Worm (Caenorhabditis elegans) whole organism, L4 larva: ENCODE results near the gene anp-1.

Experiments used
- F26F4.8 ChIP-seq: fragments of 200-800 bp; sonication (Bioruptor generic); conservative IDR thresholded peaks from 2 replicates; pipeline ENCODE4 v1.3.6; 2022; ENCODE audit warnings: missing genetic modification characterization, missing compliant biosample characterization
- F49E8.2 ChIP-seq: sonication (generic microtip); optimal IDR thresholded peaks from 2 replicates; lab custom pipeline; 2016; ENCODE audit warnings: missing compliant biosample characterization, mild to moderate bottlenecking, missing genetic modification characterization, borderline replicate concordance
- Y48G9A.11 ChIP-seq: fragments of 200-800 bp; sonication (Bioruptor generic); IDR thresholded peaks from 2 replicates; pipeline ENCODE4 v1.3.6; 2022; ENCODE audit warnings: missing genetic modification reagents, missing genetic modification characterization, missing compliant biosample characterization
- Y75B8A.6 ChIP-seq: fragments of 200-800 bp; sonication (Bioruptor generic); IDR thresholded peaks from 2 replicates; pipeline ENCODE4 v1.3.6; 2022; ENCODE audit warnings: missing genetic modification reagents, missing genetic modification characterization, missing compliant biosample characterization
- aly-2 ChIP-seq: sonication (generic microtip); optimal IDR thresholded peaks from 2 replicates; lab custom pipeline; 2018; ENCODE audit warnings: missing biosample characterization, missing genetic modification characterization
- arid-1 ChIP-seq: fragments of 200-800 bp; sonication (Bioruptor generic); conservative IDR thresholded peaks from 2 replicates; pipeline ENCODE4 v1.3.6; 2022; ENCODE audit warnings: missing genetic modification reagents, missing genetic modification characterization, missing compliant biosample characterization
- daf-16 ChIP-seq, 3 experiments: sonication (generic microtip); optimal IDR thresholded peaks; 2 replicates each; lab custom pipeline; 2016 to 2017; ENCODE audit warnings: missing genetic modification characterization in 3 of 3, missing genetic modification reagents in 3 of 3, mild to moderate bottlenecking in 2 of 3, missing compliant biosample characterization in 2 of 3, missing biosample characterization in 1 of 3, moderate library complexity in 1 of 3
- daf-8 ChIP-seq: fragments of 200-800 bp; sonication (Bioruptor generic); IDR thresholded peaks from 2 replicates; pipeline ENCODE4 v1.3.6; 2022; ENCODE audit warnings: missing genetic modification characterization, missing compliant biosample characterization
- dmd-8 ChIP-seq: fragments of 200-800 bp; sonication (Bioruptor generic); IDR thresholded peaks from 2 replicates; pipeline ENCODE4 v1.3.6; 2022; ENCODE audit warnings: missing genetic modification characterization, missing compliant biosample characterization
- dve-1 ChIP-seq: sonication (generic microtip); optimal IDR thresholded peaks from 2 replicates; lab custom pipeline; 2017; ENCODE audit warnings: antibody characterized with exemption, mild to moderate bottlenecking, missing genetic modification characterization, missing compliant biosample characterization; ENCODE audit not compliant: insufficient read depth
- gei-8 ChIP-seq: fragments of 200-800 bp; sonication (Bioruptor generic); optimal IDR thresholded peaks from 2 replicates; lab custom pipeline; 2018; ENCODE audit warnings: mild to moderate bottlenecking, missing genetic modification characterization, missing compliant biosample characterization
- hlh-30 ChIP-seq: sonication (generic microtip); optimal IDR thresholded peaks from 2 replicates; lab custom pipeline; 2017; ENCODE audit warnings: antibody characterized with exemption, mild to moderate bottlenecking, missing genetic modification characterization, missing compliant biosample characterization; ENCODE audit not compliant: insufficient read depth
- jun-1 ChIP-seq: fragments of 150-350 bp; optimal IDR thresholded peaks from 2 replicates; lab custom pipeline; 2014; ENCODE audit warnings: missing biosample characterization, missing genetic modification reagents, missing genetic modification characterization
- lim-7 ChIP-seq: fragments of 200-800 bp; sonication (Bioruptor generic); IDR thresholded peaks from 2 replicates; pipeline ENCODE4 v1.3.6; 2022; ENCODE audit warnings: missing genetic modification characterization, missing compliant biosample characterization
- lin-38 ChIP-seq: fragments of 200-800 bp; sonication (Bioruptor generic); IDR thresholded peaks from 2 replicates; pipeline ENCODE4 v1.3.6; 2022; ENCODE audit warnings: missing genetic modification reagents, missing genetic modification characterization, missing compliant biosample characterization
- lin-39 ChIP-seq: fragments of 150-350 bp; optimal IDR thresholded peaks from 2 replicates; lab custom pipeline; 2014; ENCODE audit warnings: missing biosample characterization, missing genetic modification reagents, missing genetic modification characterization
- lir-3 ChIP-seq: sonication (generic microtip); optimal IDR thresholded peaks from 2 replicates; lab custom pipeline; 2016; ENCODE audit warnings: mild to moderate bottlenecking, missing genetic modification characterization, missing compliant biosample characterization
- mdl-1 ChIP-seq, 2 experiments: fragments of 150-350 bp in 1 of 2; sonication (generic microtip) in 1 of 2; optimal IDR thresholded peaks; 2 replicates each; lab custom pipeline; 2014 to 2017; ENCODE audit warnings: missing biosample characterization in 2 of 2, missing genetic modification characterization in 2 of 2
- mep-1 ChIP-seq: fragments of 150-350 bp; sonication (generic microtip); optimal IDR thresholded peaks from 3 replicates; lab custom pipeline; 2014; ENCODE audit warnings: missing biosample characterization, missing genetic modification characterization
- nhr-11 ChIP-seq: fragments of 150-350 bp; optimal IDR thresholded peaks from 2 replicates; lab custom pipeline; 2014; ENCODE audit warnings: missing biosample characterization, missing genetic modification characterization
- nhr-28 ChIP-seq: fragments of 150-350 bp; optimal IDR thresholded peaks from 2 replicates; lab custom pipeline; 2014; ENCODE audit warnings: missing biosample characterization, missing genetic modification characterization
- nhr-6 ChIP-seq: fragments of 150-350 bp; optimal IDR thresholded peaks from 2 replicates; lab custom pipeline; 2014; ENCODE audit warnings: missing biosample characterization, missing genetic modification characterization
- nhr-77 ChIP-seq: fragments of 150-350 bp; optimal IDR thresholded peaks from 2 replicates; lab custom pipeline; 2014; ENCODE audit warnings: missing biosample characterization, missing genetic modification characterization
- pha-4 ChIP-seq, 2 experiments: fragments of 150-350 bp in 1 of 2; fragments of 200-800 bp in 1 of 2; sonication (Bioruptor generic) in 1 of 2; IDR thresholded peaks in 1 of 2; optimal IDR thresholded peaks in 1 of 2; 2 replicates each; pipeline versions ENCODE4 v1.3.6 to Lab custom; 2014 to 2022; ENCODE audit warnings: missing genetic modification characterization in 2 of 2, missing genetic modification reagents in 2 of 2, missing biosample characterization in 1 of 2, missing compliant biosample characterization in 1 of 2
- php-3 ChIP-seq: fragments of 200-800 bp; sonication (Bioruptor generic); IDR thresholded peaks from 2 replicates; pipeline ENCODE4 v1.3.6; 2022; ENCODE audit warnings: missing genetic modification reagents, missing genetic modification characterization, missing compliant biosample characterization
- snpc-1.2 ChIP-seq: fragments of 200-800 bp; sonication (Bioruptor generic); IDR thresholded peaks from 2 replicates; pipeline ENCODE4 v1.3.6; 2022; ENCODE audit warnings: missing genetic modification reagents, missing genetic modification characterization, missing compliant biosample characterization
- spr-1 ChIP-seq: sonication (generic microtip); optimal IDR thresholded peaks from 2 replicates; lab custom pipeline; 2016; ENCODE audit warnings: mild to moderate bottlenecking, missing genetic modification characterization, missing compliant biosample characterization
- spr-3 ChIP-seq: fragments of 200-800 bp; sonication (Bioruptor generic); optimal IDR thresholded peaks from 2 replicates; lab custom pipeline; 2018; ENCODE audit warnings: mild to moderate bottlenecking, missing genetic modification characterization, missing compliant biosample characterization
- unc-130 ChIP-seq: sonication (generic microtip); optimal IDR thresholded peaks from 2 replicates; lab custom pipeline; 2016; ENCODE audit warnings: missing genetic modification reagents, missing genetic modification characterization, missing compliant biosample characterization
- unc-62 ChIP-seq, 3 experiments: fragments of 150-350 bp in 1 of 3; sonication (generic microtip); optimal IDR thresholded peaks in 2 of 3; peaks in 1 of 3; 1 replicate in 1 of 3; 2 replicates in 2 of 3; lab custom pipeline; 2014 to 2017; ENCODE audit warnings: missing biosample characterization in 3 of 3, missing genetic modification characterization in 3 of 3, missing genetic modification reagents in 3 of 3, missing genotype in 1 of 3
- zag-1 ChIP-seq: fragments of 150-350 bp; optimal IDR thresholded peaks from 2 replicates; lab custom pipeline; 2014; ENCODE audit warnings: missing biosample characterization, missing genetic modification characterization
- zip-11 ChIP-seq: fragments of 200-800 bp; sonication (Bioruptor generic); IDR thresholded peaks from 2 replicates; pipeline ENCODE4 v1.3.6; 2022; ENCODE audit warnings: missing genetic modification characterization, missing compliant biosample characterization
- zip-2 ChIP-seq: fragments of 150-350 bp; optimal IDR thresholded peaks from 2 replicates; lab custom pipeline; 2014; ENCODE audit warnings: missing biosample characterization, missing genetic modification characterization
- ztf-7 ChIP-seq: fragments of 150-350 bp; optimal IDR thresholded peaks from 2 replicates; lab custom pipeline; 2014; ENCODE audit warnings: missing biosample characterization, missing genetic modification characterization

Gene anp-1

DNA sequence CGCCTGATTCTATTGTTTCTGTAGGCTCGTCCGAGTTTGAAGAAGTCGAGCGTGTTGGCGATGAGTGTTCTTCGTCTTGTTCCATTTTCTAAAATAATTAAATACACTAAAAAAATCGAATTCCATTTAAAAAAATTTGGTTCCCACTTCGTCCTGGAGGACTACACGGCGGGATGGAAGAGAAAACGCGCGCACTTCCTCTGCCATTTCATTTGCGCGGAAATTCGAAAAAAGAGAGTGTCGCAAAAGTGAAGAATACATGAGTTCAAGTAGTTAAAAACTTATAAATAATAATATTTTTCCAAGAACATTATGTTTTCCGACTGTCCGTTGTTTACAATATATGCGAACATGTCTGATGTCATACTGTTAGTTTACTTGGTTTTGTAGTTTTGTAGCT is 10.7 kb downstream of the anp-1 start, which contains the start of gene T07F10.3 (continued):
- TF ChIP-seq gei-8 (GFP tag; lab: Kevin White, UChicago): no peak
- TF ChIP-seq nhr-6 (tag; lab: Kevin White, UChicago): peak; percentile 97
- TF ChIP-seq daf-8 (GFP tag; lab: Robert Waterston, UW): no peak
- TF ChIP-seq lir-3: no peak
- TF ChIP-seq zag-1 (tag; lab: Kevin White, UChicago): no peak
- TF ChIP-seq nhr-11 (tag; lab: Kevin White, UChicago): peak; percentile 47
- TF ChIP-seq Y48G9A.11 (GFP tag; lab: Robert Waterston, UW): peak; percentile 88
- no peak for TF ChIP-seq Y75B8A.6 (GFP tag; lab: Robert Waterston, UW)
- TF ChIP-seq spr-3: peak; percentile 45
- no peak for TF ChIP-seq F26F4.8
- peak; percentile 93 for TF ChIP-seq unc-130 (GFP tag; lab: Kevin White, UChicago)
- no peak for TF ChIP-seq ztf-7 (tag; lab: Kevin White, UChicago)
- no peak for TF ChIP-seq mdl-1 (tag; optimal IDR thresholded peaks at IDR 0.05; lab: Kevin White, UChicago)
- TF ChIP-seq daf-16 (GFP tag; optimal IDR thresholded peaks at IDR 0.05; lab: Kevin White, UChicago): peak in 1 of 2 experiments; percentile 41
- TF ChIP-seq daf-16 (tag; optimal IDR thresholded peaks at IDR 0.05; lab: Kevin White, UChicago): peak; percentile 41
- TF ChIP-seq dmd-8 (GFP tag; lab: Robert Waterston, UW): no peak
- peak; percentile 58 for TF ChIP-seq arid-1
- no peak for TF ChIP-seq mep-1 (tag; lab: Kevin White, UChicago)
- no peak for TF ChIP-seq jun-1 (tag; lab: Kevin White, UChicago)

ce11 chrV:12870740-12871139 is 11.5 kb downstream of the anp-1 start:
- no peak for TF ChIP-seq lin-39
- TF ChIP-seq arid-1: no peak
- peak in 1 of 2 experiments; percentile 47 for TF ChIP-seq unc-62 (GFP tag; optimal IDR thresholded peaks at IDR 0.05 in 1 of 2; lab: Kevin White, UChicago)
- TF ChIP-seq unc-62 (tag; optimal IDR thresholded peaks at IDR 0.05; lab: Kevin White, UChicago): no peak
- no peak for TF ChIP-seq pha-4 (GFP tag; IDR thresholded peaks at IDR 0.05; lab: Robert Waterston, UW)
- no peak for TF ChIP-seq pha-4 (tag; optimal IDR thresholded peaks at IDR 0.05; lab: Kevin White, UChicago)
- no peak for TF ChIP-seq lin-38 (GFP tag; lab: Robert Waterston, UW)
- TF ChIP-seq lim-7 (GFP tag; lab: Robert Waterston, UW): no peak
- peak; percentile 13 for TF ChIP-seq nhr-28 (tag; lab: Kevin White, UChicago)
- TF ChIP-seq snpc-1.2 (GFP tag; lab: Robert Waterston, UW): no peak
- TF ChIP-seq dve-1 (tag; lab: Kevin White, UChicago): no peak
- no peak for TF ChIP-seq aly-2 (tag; lab: Kevin White, UChicago)
- no peak for TF ChIP-seq spr-1 (tag; lab: Kevin White, UChicago)
- no peak for TF ChIP-seq gei-8 (GFP tag; lab: Kevin White, UChicago)
- no peak for TF ChIP-seq zip-2 (tag; lab: Kevin White, UChicago)
- no peak for TF ChIP-seq php-3 (GFP tag; lab: Robert Waterston, UW)
- no peak for TF ChIP-seq hlh-30 (tag; lab: Kevin White, UChicago)
- TF ChIP-seq F49E8.2: no peak
- TF ChIP-seq, all 104 proteins: peak for 2

ce11 chrV:12871753-12872152 is 12.5 kb downstream of the anp-1 start, which contains the start of gene bus-19:
Gene bus-19, plus strand, starts transcription at chrV:12872053.
- peak in 1 of 2 experiments; percentile 4 for TF ChIP-seq unc-62 (GFP tag; optimal IDR thresholded peaks at IDR 0.05 in 1 of 2; lab: Kevin White, UChicago)
- no peak for TF ChIP-seq unc-62 (tag; optimal IDR thresholded peaks at IDR 0.05; lab: Kevin White, UChicago)
- TF ChIP-seq nhr-77 (tag; lab: Kevin White, UChicago): no peak

DNA sequence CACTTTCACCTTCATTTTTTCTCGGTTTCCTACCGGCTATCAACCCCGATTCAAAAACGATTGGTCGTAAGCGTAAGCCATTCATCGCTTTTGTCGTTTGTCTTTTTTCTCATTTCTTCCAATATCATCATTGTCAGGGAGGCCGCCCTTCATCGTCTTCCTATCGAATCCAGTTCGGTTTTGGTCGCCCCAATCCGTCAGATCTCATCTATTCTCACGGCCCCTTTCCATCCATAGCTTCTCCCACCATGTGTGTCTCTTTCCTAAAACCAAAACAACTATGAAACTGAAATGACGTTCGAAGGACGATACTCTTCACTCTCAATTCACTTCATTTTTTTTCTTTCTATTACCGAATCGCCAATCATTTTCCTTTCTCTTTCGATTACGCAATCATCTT is 16.6 kb downstream of the anp-1 start:
- peak; percentile 33 for TF ChIP-seq nhr-28 (tag; lab: Kevin White, UChicago)
- no peak for TF ChIP-seq zip-11 (GFP tag; lab: Robert Waterston, UW)
- TF ChIP-seq unc-62 (GFP tag; optimal IDR thresholded peaks at IDR 0.05 in 1 of 2; lab: Kevin White, UChicago): peak in 1 of 2 experiments; percentile 93
- TF ChIP-seq unc-62 (tag; optimal IDR thresholded peaks at IDR 0.05; lab: Kevin White, UChicago): no peak
